Fruit fly (Drosophila melanogaster) whole organism, wandering third instar larva: Measurements from ENCODE around the gene TrissinR.

Experiments used
- CG9705 ChIP-seq: fragments of 200-800 bp; sonication (Bioruptor generic); optimal IDR thresholded peaks from 2 replicates; lab custom pipeline; 2018; ENCODE audit warnings: missing biosample characterization, mild to moderate bottlenecking, missing genetic modification characterization
- Dfd ChIP-seq: fragments of >200 bp; optimal IDR thresholded peaks from 2 replicates; lab custom pipeline; 2017; ENCODE audit warnings: missing biosample characterization, missing genetic modification characterization
- Dif ChIP-seq: fragments of 200-275, 200-300 bp; sonication (Bioruptor generic); optimal IDR thresholded peaks from 2 replicates; lab custom pipeline; 2018; ENCODE audit warnings: missing biosample characterization, missing genetic modification characterization; ENCODE audit not compliant: partially characterized antibody
- Hr78 ChIP-seq: fragments of >200 bp; optimal IDR thresholded peaks from 2 replicates; lab custom pipeline; 2017; ENCODE audit warnings: missing biosample characterization, missing genetic modification characterization
- Mio ChIP-seq: sonication (Bioruptor generic); optimal IDR thresholded peaks from 2 replicates; lab custom pipeline; 2016; ENCODE audit warnings: missing biosample characterization, missing genetic modification characterization
- Myc ChIP-seq: fragments of >200 bp; optimal IDR thresholded peaks from 2 replicates; lab custom pipeline; 2017
- OdsH ChIP-seq: fragments of 200-800 bp; sonication (Bioruptor generic); optimal IDR thresholded peaks from 2 replicates; lab custom pipeline; 2016; ENCODE audit warnings: missing biosample characterization, mild to moderate bottlenecking, missing genetic modification characterization
- fru ChIP-seq: fragments of 200-800 bp; sonication (Bioruptor generic); optimal IDR thresholded peaks from 3 replicates; lab custom pipeline; 2016; ENCODE audit warnings: missing biosample characterization, mild to moderate bottlenecking, missing genetic modification characterization
- h ChIP-seq: fragments of 200-800 bp; sonication (Bioruptor generic); optimal IDR thresholded peaks from 3 replicates; lab custom pipeline; 2016; ENCODE audit warnings: missing biosample characterization, mild to moderate bottlenecking, missing genetic modification characterization
- pan ChIP-seq: fragments of >200 bp; optimal IDR thresholded peaks from 2 replicates; lab custom pipeline; 2017
- psq ChIP-seq: fragments of 200-800 bp; sonication (Bioruptor generic); optimal IDR thresholded peaks from 3 replicates; lab custom pipeline; 2017; ENCODE audit warnings: missing biosample characterization, mild to moderate bottlenecking, missing genetic modification characterization, moderate library complexity
- sage ChIP-seq: fragments of 200-800 bp; sonication (Bioruptor generic); optimal IDR thresholded peaks from 2 replicates; lab custom pipeline; 2016; ENCODE audit warnings: missing biosample characterization, mild to moderate bottlenecking, missing genetic modification characterization
- tai ChIP-seq: sonication (Bioruptor generic); optimal IDR thresholded peaks from 2 replicates; lab custom pipeline; 2016; ENCODE audit warnings: missing biosample characterization, missing genetic modification characterization
- woc ChIP-seq: sonication (Bioruptor generic); optimal IDR thresholded peaks from 2 replicates; lab custom pipeline; 2016; ENCODE audit warnings: missing biosample characterization, mild to moderate bottlenecking, missing genetic modification characterization

DNA sequence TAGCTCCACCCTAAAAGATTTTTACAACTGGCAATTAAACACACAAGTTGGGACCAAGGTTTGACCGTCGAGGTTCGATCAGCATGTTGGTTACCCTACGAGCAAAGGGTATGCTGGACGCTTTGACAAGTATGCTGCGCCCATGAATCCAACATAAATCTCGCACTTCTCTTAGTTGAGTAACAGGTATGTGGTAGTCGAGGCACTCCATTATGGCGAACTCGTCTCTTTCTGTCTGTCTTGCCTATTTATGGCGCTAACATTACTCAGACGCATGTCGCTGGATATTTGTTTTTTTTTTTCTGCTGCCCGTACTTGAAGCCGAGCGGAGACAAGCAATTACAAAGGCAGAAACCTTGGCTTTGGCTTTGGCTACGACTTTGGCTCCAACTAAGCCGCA lies 42.6 kb upstream of the TrissinR start:
- TF ChIP-seq pan (lab: Kevin White, UChicago) = no peak
- no peak for TF ChIP-seq OdsH (GFP tag; lab: Kevin White, UChicago)
- TF ChIP-seq woc = no peak
- no peak for TF ChIP-seq sage (GFP tag; lab: Kevin White, UChicago)
- TF ChIP-seq Hr78 = no peak
- TF ChIP-seq psq (GFP tag; lab: Kevin White, UChicago) = no peak
- no peak for TF ChIP-seq tai (GFP tag; lab: Kevin White, UChicago)
- TF ChIP-seq Mio (GFP tag; lab: Kevin White, UChicago) = no peak
- no peak for TF ChIP-seq h (GFP tag; lab: Kevin White, UChicago)
- no peak for TF ChIP-seq Dfd
- TF ChIP-seq Dif = no peak
- TF ChIP-seq fru (GFP tag; lab: Kevin White, UChicago) = no peak
- TF ChIP-seq CG9705 (GFP tag; lab: Kevin White, UChicago) = no peak
- TF ChIP-seq Myc = no peak
